Fruit fly (Drosophila melanogaster): Measurements from ENCODE around the gene Spn85F.

- no peak for TF ChIP-seq CG34367 (tag; optimal IDR thresholded peaks at IDR 0.05)
- TF ChIP-seq D1 (tag; optimal IDR thresholded peaks at IDR 0.05), result no peak
Observed at dm6 chr3R:9954648-9955290, 42.2 kb upstream of the Spn85F start.

All from whole organism, pupa.